Fruit fly (Drosophila melanogaster): Measurements from ENCODE around the gene CG15544.

CG15544 gene

dm6 chr3R:30888550-30889259, 61.1 kb downstream of the CG15544 start, which contains the start of gene Sap-r (continued):
- TF ChIP-seq CG16779 (GFP tag; IDR thresholded peaks at IDR 0.05), result no peak
- TF ChIP-seq tio (GFP tag; optimal IDR thresholded peaks at IDR 0.05), result no peak
- no peak for TF ChIP-seq CG10543 (GFP tag; optimal IDR thresholded peaks at IDR 0.05)
- peak; percentile 48 for TF ChIP-seq HmgD (GFP tag; optimal IDR thresholded peaks at IDR 0.05)
- no peak for TF ChIP-seq CG2202 (tag; optimal IDR thresholded peaks at IDR 0.05)
- no peak for TF ChIP-seq fu2 (GFP tag; optimal IDR thresholded peaks at IDR 0.05)
- no peak for TF ChIP-seq CG6689 (GFP tag; IDR thresholded peaks at IDR 0.05)
- peak; percentile 88 for TF ChIP-seq CG14710 (tag; optimal IDR thresholded peaks at IDR 0.05)
- no peak for TF ChIP-seq ase (GFP tag; IDR thresholded peaks at IDR 0.05)
- TF ChIP-seq Asciz (GFP tag; optimal IDR thresholded peaks at IDR 0.05), result no peak
- no peak for TF ChIP-seq br (optimal IDR thresholded peaks at IDR 0.05)
- peak; percentile 55 for TF ChIP-seq run (tag; optimal IDR thresholded peaks at IDR 0.05)
- no peak for TF ChIP-seq sens-2 (GFP tag; IDR thresholded peaks at IDR 0.05)
- no peak for TF ChIP-seq dan (GFP tag; IDR thresholded peaks at IDR 0.05)
- TF ChIP-seq Atf-2 (GFP tag; optimal IDR thresholded peaks at IDR 0.05), result no peak
- no peak for TF ChIP-seq CG8944 (GFP tag; optimal IDR thresholded peaks at IDR 0.05)
- TF ChIP-seq CoRest (tag; optimal IDR thresholded peaks at IDR 0.05), result peak; percentile 43
- no peak for TF ChIP-seq Mes4 (GFP tag; optimal IDR thresholded peaks at IDR 0.05)
- peak; percentile 52 for TF ChIP-seq CG13894 (tag; optimal IDR thresholded peaks at IDR 0.05)
- TF ChIP-seq CG9817 (tag; optimal IDR thresholded peaks at IDR 0.05), result no peak
- no peak for TF ChIP-seq CG31388 (GFP tag; optimal IDR thresholded peaks at IDR 0.05)
- no peak for TF ChIP-seq CG17802 (tag; optimal IDR thresholded peaks at IDR 0.05)
- no peak for TF ChIP-seq ind (GFP tag; optimal IDR thresholded peaks at IDR 0.05)
- TF ChIP-seq Hsf (GFP tag; optimal IDR thresholded peaks at IDR 0.05), result peak; percentile 7
- no peak for TF ChIP-seq Dfd (GFP tag; optimal IDR thresholded peaks at IDR 0.05)
- TF ChIP-seq Sox102F (GFP tag; optimal IDR thresholded peaks at IDR 0.05), result no peak
- TF ChIP-seq CG5180 (GFP tag; optimal IDR thresholded peaks at IDR 0.05), result no peak
- no peak for TF ChIP-seq twi (tag; optimal IDR thresholded peaks at IDR 0.05)
- TF ChIP-seq CG6175 (GFP tag; IDR thresholded peaks at IDR 0.05), result no peak
- TF ChIP-seq Hr3 (GFP tag; optimal IDR thresholded peaks at IDR 0.05), result no peak
- no peak for TF ChIP-seq zfh1 (GFP tag; IDR thresholded peaks at IDR 0.05)
- TF ChIP-seq Doc2 (GFP tag; IDR thresholded peaks at IDR 0.05), result no peak
- TF ChIP-seq bsh (GFP tag; optimal IDR thresholded peaks at IDR 0.05), result no peak
- TF ChIP-seq CG4854 (GFP tag; optimal IDR thresholded peaks at IDR 0.05), result peak; percentile 30
- TF ChIP-seq CG4707 (GFP tag; optimal IDR thresholded peaks at IDR 0.05), result no peak
- peak; percentile 43 for TF ChIP-seq Dref (GFP tag; IDR thresholded peaks at IDR 0.05)
- no peak for TF ChIP-seq esg (GFP tag; conservative IDR thresholded peaks at IDR 0.05)
- TF ChIP-seq ERR (GFP tag; optimal IDR thresholded peaks at IDR 0.05), result no peak
- no peak for TF ChIP-seq Oli (tag; optimal IDR thresholded peaks at IDR 0.05)
- TF ChIP-seq ftz-f1 (GFP tag; optimal IDR thresholded peaks at IDR 0.05), result no peak
- no peak for TF ChIP-seq scrt (GFP tag; optimal IDR thresholded peaks at IDR 0.05)
- TF ChIP-seq D (optimal IDR thresholded peaks at IDR 0.05), result no peak
- no peak for TF ChIP-seq D (GFP tag; optimal IDR thresholded peaks at IDR 0.05)
- no peak for TF ChIP-seq CG13296 (GFP tag; optimal IDR thresholded peaks at IDR 0.05)
- TF ChIP-seq CG18262 (tag; optimal IDR thresholded peaks at IDR 0.05), result no peak
- no peak for TF ChIP-seq CG7271 (tag; optimal IDR thresholded peaks at IDR 0.05)
- peak; percentile 77; the same call in 2 of the 3 replicates for TF ChIP-seq CG11560 (tag; IDR thresholded peaks at IDR 0.05)
- TF ChIP-seq lov (optimal IDR thresholded peaks at IDR 0.05), result no peak
- TF ChIP-seq lov (GFP tag; IDR thresholded peaks at IDR 0.05), result no peak
- TF ChIP-seq CG17385 (GFP tag; optimal IDR thresholded peaks at IDR 0.05), result no peak
- TF ChIP-seq HHEX (GFP tag; optimal IDR thresholded peaks at IDR 0.05), result no peak
- no peak for TF ChIP-seq GATAe (GFP tag; conservative IDR thresholded peaks at IDR 0.05)

Data from whole organism, embryonic.